Fruit fly (Drosophila melanogaster) whole organism, embryonic: ENCODE measurements around the gene CG16790.

ENCODE experiments used
- C15 ChIP-seq: fragments of 200-800 bp; sonication (Bioruptor generic); IDR thresholded peaks from 3 replicates; pipeline ENCODE4 v1.3.6; 2022; ENCODE audit warnings: missing biosample characterization, missing genetic modification characterization
- CG10959 ChIP-seq: fragments of 200-800 bp; sonication (Bioruptor generic); IDR thresholded peaks from 2 replicates; pipeline ENCODE4 v1.3.6; 2022; ENCODE audit warnings: missing biosample characterization, missing genetic modification characterization
- CG12236 ChIP-seq: fragments of 200-800 bp; sonication (Bioruptor generic); optimal IDR thresholded peaks from 2 replicates; lab custom pipeline; 2016; ENCODE audit warnings: missing biosample characterization, missing genetic modification characterization
- CG12769 ChIP-seq: fragments of 200-800 bp; sonication (Bioruptor generic); optimal IDR thresholded peaks from 2 replicates; lab custom pipeline; 2019; ENCODE audit warnings: missing biosample characterization, mild to moderate bottlenecking, missing genetic modification characterization, moderate library complexity
- CG13123 ChIP-seq: fragments of 200-800 bp; sonication (Bioruptor generic); optimal IDR thresholded peaks from 2 replicates; lab custom pipeline; 2016; ENCODE audit warnings: missing biosample characterization, missing genetic modification characterization
- CG14965 ChIP-seq: fragments of 200-800 bp; sonication (Bioruptor generic); optimal IDR thresholded peaks from 2 replicates; lab custom pipeline; 2016; ENCODE audit warnings: missing biosample characterization, missing genetic modification characterization, borderline replicate concordance
- CG15269 ChIP-seq: fragments of 200-800 bp; sonication (Bioruptor generic); optimal IDR thresholded peaks from 2 replicates; lab custom pipeline; 2018; ENCODE audit warnings: missing biosample characterization, mild to moderate bottlenecking, missing genetic modification characterization, moderate library complexity
- CG1529 ChIP-seq: fragments of 200-800 bp; sonication (Bioruptor generic); optimal IDR thresholded peaks from 3 replicates; lab custom pipeline; 2018; ENCODE audit warnings: missing biosample characterization, missing genetic modification characterization
- CG1647 ChIP-seq: fragments of 200-800 bp; sonication (Bioruptor generic); optimal IDR thresholded peaks from 3 replicates; lab custom pipeline; 2016; ENCODE audit warnings: missing biosample characterization, missing genetic modification characterization
- CG16813 ChIP-seq: fragments of 200-800 bp; sonication (Bioruptor generic); IDR thresholded peaks from 3 replicates; pipeline ENCODE4 v1.3.6; 2022; ENCODE audit warnings: missing biosample characterization, missing genetic modification characterization; ENCODE audit not compliant: partially characterized antibody
- CG17612 ChIP-seq: fragments of 200-800 bp; sonication (Bioruptor generic); IDR thresholded peaks from 2 replicates; pipeline ENCODE4 v1.3.6; 2022; ENCODE audit warnings: missing biosample characterization, missing genetic modification characterization
- CG1832 ChIP-seq: fragments of 200-800 bp; sonication (Bioruptor generic); optimal IDR thresholded peaks from 2 replicates; lab custom pipeline; 2017; ENCODE audit warnings: missing biosample characterization, mild to moderate bottlenecking, missing genetic modification characterization, inconsistent platforms
- CG2889 ChIP-seq: fragments of 200-800 bp; sonication (Bioruptor generic); IDR thresholded peaks from 3 replicates; pipeline ENCODE4 v1.3.6; 2022; ENCODE audit warnings: missing biosample characterization, missing genetic modification characterization
- CG32767 ChIP-seq: fragments of 200-800 bp; sonication (Bioruptor generic); IDR thresholded peaks from 2 replicates; pipeline ENCODE4 v1.3.6; 2022; ENCODE audit warnings: missing biosample characterization, missing genetic modification characterization
- CG34224 ChIP-seq: fragments of 200-800 bp; sonication (Bioruptor generic); IDR thresholded peaks from 3 replicates; pipeline ENCODE4 v1.3.6; 2022; ENCODE audit warnings: missing biosample characterization, missing genetic modification characterization; ENCODE audit not compliant: partially characterized antibody
- CG3995 ChIP-seq: fragments of 200-800 bp; sonication (Bioruptor generic); optimal IDR thresholded peaks from 3 replicates; lab custom pipeline; 2016; ENCODE audit warnings: missing biosample characterization, missing genetic modification characterization
- CG4282 ChIP-seq: fragments of 200-800 bp; sonication (Bioruptor generic); optimal IDR thresholded peaks from 2 replicates; lab custom pipeline; 2016; ENCODE audit warnings: missing biosample characterization, missing genetic modification characterization
- CG43689 ChIP-seq: fragments of 200-800 bp; sonication (Bioruptor generic); IDR thresholded peaks from 2 replicates; pipeline ENCODE4 v1.3.6; 2022; ENCODE audit warnings: missing biosample characterization, missing genetic modification characterization
- CG4707 ChIP-seq: fragments of 200-800 bp; sonication (Bioruptor generic); optimal IDR thresholded peaks from 2 replicates; lab custom pipeline; 2018; ENCODE audit warnings: missing biosample characterization, mild to moderate bottlenecking, missing genetic modification characterization, moderate library complexity
- CG6654 ChIP-seq: fragments of 200-800 bp; sonication (Bioruptor generic); optimal IDR thresholded peaks from 2 replicates; lab custom pipeline; 2017; ENCODE audit warnings: missing biosample characterization, mild to moderate bottlenecking, missing genetic modification characterization
- CG8388 ChIP-seq: fragments of 200-800 bp; sonication (Bioruptor generic); optimal IDR thresholded peaks from 2 replicates; lab custom pipeline; 2019; ENCODE audit warnings: missing biosample characterization, mild to moderate bottlenecking, missing genetic modification characterization, moderate library complexity
- CG8765 ChIP-seq: fragments of 200-800 bp; sonication (Bioruptor generic); IDR thresholded peaks from 2 replicates; pipeline ENCODE4 v1.3.6; 2022; ENCODE audit warnings: missing biosample characterization, missing genetic modification characterization
- CG9932 ChIP-seq: fragments of 200-800 bp; sonication (Bioruptor generic); IDR thresholded peaks from 2 replicates; pipeline ENCODE4 v1.3.6; 2022; ENCODE audit warnings: missing biosample characterization, missing genetic modification characterization
- Dll ChIP-seq: fragments of 200-800 bp; sonication (Bioruptor generic); IDR thresholded peaks from 4 replicates; pipeline ENCODE4 v1.3.6; 2022; ENCODE audit warnings: missing biosample characterization, missing genetic modification characterization; ENCODE audit not compliant: partially characterized antibody
- ERR ChIP-seq: fragments of 200-800 bp; sonication (Bioruptor generic); optimal IDR thresholded peaks from 2 replicates; lab custom pipeline; 2016; ENCODE audit warnings: missing biosample characterization, missing genetic modification characterization
- Lim3 ChIP-seq: fragments of 200-800 bp; sonication (Bioruptor generic); IDR thresholded peaks from 2 replicates; pipeline ENCODE4 v1.3.6; 2022; ENCODE audit warnings: missing biosample characterization, missing genetic modification characterization
- MBD-R2 ChIP-seq: fragments of 200-800 bp; sonication (Bioruptor generic); IDR thresholded peaks from 2 replicates; pipeline ENCODE4 v1.3.6; 2022; ENCODE audit warnings: missing biosample characterization, missing genetic modification characterization
- NFAT ChIP-seq: fragments of 200-800 bp; sonication (Bioruptor generic); IDR thresholded peaks from 2 replicates; pipeline ENCODE4 v1.3.6; 2022; ENCODE audit warnings: missing biosample characterization, missing genetic modification characterization
- Oaz ChIP-seq: fragments of 200-800 bp; sonication (Bioruptor generic); IDR thresholded peaks from 2 replicates; pipeline ENCODE4 v1.3.6; 2022; ENCODE audit warnings: missing biosample characterization, missing genetic modification characterization
- Oli ChIP-seq: fragments of 200-800 bp; sonication (Bioruptor generic); optimal IDR thresholded peaks from 2 replicates; lab custom pipeline; 2018; ENCODE audit warnings: missing biosample characterization, mild to moderate bottlenecking, missing genetic modification characterization, moderate library complexity
- Sin3A ChIP-seq: fragments of >200 bp; optimal IDR thresholded peaks from 2 replicates; lab custom pipeline; 2018
- Sox102F ChIP-seq: fragments of 200-800 bp; sonication (Bioruptor generic); optimal IDR thresholded peaks from 2 replicates; lab custom pipeline; 2018; ENCODE audit warnings: missing biosample characterization, mild to moderate bottlenecking, missing genetic modification characterization, moderate library complexity
- Sry-β ChIP-seq: fragments of 200-800 bp; sonication (Bioruptor generic); optimal IDR thresholded peaks from 2 replicates; lab custom pipeline; 2018; ENCODE audit warnings: missing biosample characterization, mild to moderate bottlenecking, missing genetic modification characterization, moderate library complexity
- Trl ChIP-seq, 3 experiments: fragments of >200 bp in 2 of 3; fragments of 200-800 bp in 1 of 3; sonication (Bioruptor generic) in 1 of 3; optimal IDR thresholded peaks; 2 replicates in 1 of 3; 3 replicates in 2 of 3; lab custom pipeline; 2016 to 2017; ENCODE audit warnings: missing biosample characterization in 1 of 3, missing genetic modification characterization in 1 of 3
- Usf ChIP-seq: fragments of 200-800 bp; sonication (Bioruptor generic); optimal IDR thresholded peaks from 2 replicates; lab custom pipeline; 2017; ENCODE audit warnings: missing genotype, missing biosample characterization, missing genetic modification characterization
- cato ChIP-seq: fragments of 200-800 bp; sonication (Bioruptor generic); optimal IDR thresholded peaks from 2 replicates; lab custom pipeline; 2016; ENCODE audit warnings: missing biosample characterization, missing genetic modification characterization, borderline replicate concordance
- croc ChIP-seq: fragments of 200-800 bp; sonication (Bioruptor generic); conservative IDR thresholded peaks from 3 replicates; pipeline ENCODE4 v1.3.6; 2022; ENCODE audit warnings: missing biosample characterization, missing genetic modification characterization
- fd102C ChIP-seq: fragments of 200-800 bp; sonication (Bioruptor generic); optimal IDR thresholded peaks from 2 replicates; lab custom pipeline; 2018; ENCODE audit warnings: missing biosample characterization, mild to moderate bottlenecking, missing genetic modification characterization, moderate library complexity
- fu2 ChIP-seq: fragments of 200-800 bp; sonication (Bioruptor generic); optimal IDR thresholded peaks from 2 replicates; lab custom pipeline; 2016; ENCODE audit warnings: missing biosample characterization, missing genetic modification characterization
- grau ChIP-seq: fragments of 200-800 bp; optimal IDR thresholded peaks from 3 replicates; lab custom pipeline; 2019; ENCODE audit warnings: missing biosample characterization, mild to moderate bottlenecking, missing genetic modification characterization, moderate library complexity
- inv ChIP-seq: fragments of 200-800 bp; sonication (Bioruptor generic); IDR thresholded peaks from 2 replicates; pipeline ENCODE4 v1.3.6; 2022; ENCODE audit warnings: missing biosample characterization, missing genetic modification characterization; ENCODE audit not compliant: partially characterized antibody
- lbe ChIP-seq: fragments of 200-800 bp; sonication (Bioruptor generic); optimal IDR thresholded peaks from 2 replicates; lab custom pipeline; 2016; ENCODE audit warnings: missing biosample characterization, mild to moderate bottlenecking, missing genetic modification characterization
- nerfin-2 ChIP-seq: fragments of 200-800 bp; sonication (Bioruptor generic); IDR thresholded peaks from 2 replicates; pipeline ENCODE4 v1.3.6; 2022; ENCODE audit warnings: missing biosample characterization, missing genetic modification characterization; ENCODE audit not compliant: partially characterized antibody
- oc ChIP-seq: fragments of 200-800 bp; sonication (Bioruptor generic); optimal IDR thresholded peaks from 2 replicates; lab custom pipeline; 2018; ENCODE audit warnings: missing biosample characterization, mild to moderate bottlenecking, missing genetic modification characterization, moderate library complexity
- p53 ChIP-seq: fragments of 200-800 bp; sonication (Bioruptor generic); optimal IDR thresholded peaks from 2 replicates; lab custom pipeline; 2016; ENCODE audit warnings: missing biosample characterization, missing genetic modification characterization
- peb ChIP-seq: fragments of 200-800 bp; sonication (Bioruptor generic); IDR thresholded peaks from 2 replicates; pipeline ENCODE4 v1.3.6; 2022; ENCODE audit warnings: missing biosample characterization, missing genetic modification characterization
- sna ChIP-seq: fragments of 200-800 bp; sonication (Bioruptor generic); IDR thresholded peaks from 2 replicates; pipeline ENCODE4 v1.3.6; 2022; ENCODE audit warnings: missing biosample characterization, missing genetic modification characterization; ENCODE audit not compliant: partially characterized antibody
- sob ChIP-seq: fragments of 200-800 bp; sonication (Bioruptor generic); IDR thresholded peaks from 2 replicates; pipeline ENCODE4 v1.3.6; 2022; ENCODE audit warnings: missing biosample characterization, missing genetic modification characterization
- stc ChIP-seq: fragments of 200-800 bp; sonication (Bioruptor generic); IDR thresholded peaks from 2 replicates; pipeline ENCODE4 v1.3.6; 2022; ENCODE audit warnings: missing biosample characterization, missing genetic modification characterization
- vnd ChIP-seq: fragments of 200-800 bp; sonication (Bioruptor generic); IDR thresholded peaks from 3 replicates; pipeline ENCODE4 v1.3.6; 2022; ENCODE audit warnings: missing biosample characterization, missing genetic modification characterization; ENCODE audit not compliant: partially characterized antibody
- wor ChIP-seq: fragments of 200-800 bp; sonication (Bioruptor generic); IDR thresholded peaks from 2 replicates; pipeline ENCODE4 v1.3.6; 2022; ENCODE audit warnings: missing biosample characterization, missing genetic modification characterization

The CG16790 gene

DNA sequence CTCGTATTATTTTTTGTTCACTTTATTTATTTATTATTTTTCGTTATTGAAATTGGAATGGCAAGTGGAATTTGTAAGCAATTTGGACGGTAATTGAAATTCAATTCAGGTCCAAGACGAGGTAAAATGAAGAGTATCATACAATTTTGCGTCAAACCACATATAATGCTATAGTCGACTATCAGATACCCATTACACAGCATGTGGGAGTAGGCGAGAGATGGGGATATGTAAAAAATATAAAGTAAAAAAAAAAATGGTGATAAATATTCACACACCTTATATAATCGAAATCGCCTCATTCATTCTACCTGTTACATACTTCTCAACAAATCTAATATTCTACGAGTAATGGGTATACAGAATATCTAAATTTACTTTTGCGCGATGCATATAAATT lies 42.2 kb upstream of the CG16790 start (continued):
- no peak for TF ChIP-seq CG1529 (GFP tag; lab: Kevin White, UChicago)
- no peak for TF ChIP-seq CG8388 (GFP tag; lab: Kevin White, UChicago)
- TF ChIP-seq CG15269 (tag; lab: Kevin White, UChicago), result peak; percentile 12
- no peak for TF ChIP-seq Lim3
- no peak for TF ChIP-seq CG3995 (GFP tag; lab: Kevin White, UChicago)
- no peak for TF ChIP-seq Trl (optimal IDR thresholded peaks at IDR 0.05; lab: Kevin White, UChicago)
- no peak for TF ChIP-seq Trl (GFP tag; optimal IDR thresholded peaks at IDR 0.05; lab: Kevin White, UChicago)
- no peak for TF ChIP-seq MBD-R2 (GFP tag; lab: Robert Waterston, UW)
- TF ChIP-seq CG12236 (GFP tag; lab: Kevin White, UChicago), result no peak
- peak; percentile 4 for TF ChIP-seq Oli (tag; lab: Kevin White, UChicago)
- TF ChIP-seq sna (GFP tag; lab: Robert Waterston, UW), result no peak; the same call in 1 of the 2 replicates
- TF ChIP-seq fu2 (GFP tag; lab: Kevin White, UChicago), result no peak
- TF ChIP-seq CG8765 (GFP tag; lab: Robert Waterston, UW), result no peak
- no peak for TF ChIP-seq CG1647 (GFP tag; lab: Kevin White, UChicago)
- peak; percentile 69 for TF ChIP-seq CG16813 (GFP tag; lab: Robert Waterston, UW)
- no peak for TF ChIP-seq fd102C (GFP tag; lab: Kevin White, UChicago)
- peak; percentile 68 for TF ChIP-seq vnd (GFP tag; lab: Robert Waterston, UW)
- no peak for TF ChIP-seq CG43689 (GFP tag; lab: Robert Waterston, UW)
- no peak for TF ChIP-seq CG1832 (GFP tag; lab: Kevin White, UChicago)
- TF ChIP-seq peb, result no peak
- no peak for TF ChIP-seq Sin3A
- no peak for TF ChIP-seq CG4282
- no peak for TF ChIP-seq stc (GFP tag; lab: Robert Waterston, UW)
- peak; percentile 1 for TF ChIP-seq grau
- no peak for TF ChIP-seq CG17612
- TF ChIP-seq Usf (GFP tag; lab: Kevin White, UChicago), result no peak
- TF ChIP-seq CG6654 (GFP tag; lab: Kevin White, UChicago), result no peak
- TF ChIP-seq CG4707 (GFP tag; lab: Kevin White, UChicago), result no peak
- TF ChIP-seq sob, result no peak
- no peak for TF ChIP-seq croc
- no peak for TF ChIP-seq CG2889 (GFP tag; lab: Robert Waterston, UW)
- TF ChIP-seq oc (tag; lab: Kevin White, UChicago), result no peak
- TF ChIP-seq nerfin-2 (GFP tag; lab: Robert Waterston, UW), result peak; percentile 71
- peak; percentile 24; the same call in 1 of the 4 replicates for TF ChIP-seq Dll
- peak; percentile 42; the same call in 1 of the 2 replicates for TF ChIP-seq CG9932 (GFP tag; lab: Robert Waterston, UW)
- TF ChIP-seq lbe (GFP tag; lab: Kevin White, UChicago), result peak; percentile 29
- TF ChIP-seq Sry-β (GFP tag; lab: Kevin White, UChicago), result no peak
- TF ChIP-seq Oaz (GFP tag; lab: Robert Waterston, UW), result no peak
- no peak for TF ChIP-seq CG32767 (GFP tag; lab: Robert Waterston, UW)
- no peak for TF ChIP-seq p53 (GFP tag; lab: Kevin White, UChicago)
- TF ChIP-seq inv, result peak; percentile 13; the same call in 1 of the 2 replicates
- TF ChIP-seq CG13123 (GFP tag; lab: Kevin White, UChicago), result no peak
- TF ChIP-seq NFAT (GFP tag; lab: Robert Waterston, UW), result no peak
- peak; percentile 31 for TF ChIP-seq Sox102F (GFP tag; lab: Kevin White, UChicago)
- TF ChIP-seq wor (GFP tag; lab: Robert Waterston, UW), result no peak
- TF ChIP-seq CG10959, result no peak
- peak; percentile 58; the same call in 1 of the 3 replicates for TF ChIP-seq CG34224
- TF ChIP-seq ERR, result no peak
- no peak for TF ChIP-seq C15 (GFP tag; lab: Robert Waterston, UW)
- TF ChIP-seq cato (GFP tag; lab: Kevin White, UChicago), result no peak
- TF ChIP-seq CG12769, result peak; percentile 1
- TF ChIP-seq CG14965 (GFP tag; lab: Kevin White, UChicago), result no peak
